Worm (Caenorhabditis elegans) whole organism, mixed stage, embryonic: ENCODE data around the gene K07H8.12.

Experiments used
- M03D4.4 ChIP-seq: sonication (generic microtip); optimal IDR thresholded peaks from 2 replicates; lab custom pipeline; 2017; ENCODE audit warnings: mild to moderate bottlenecking, missing genetic modification characterization, missing compliant biosample characterization
- cnd-1 ChIP-seq: fragments of 200-800 bp; sonication (Bioruptor generic); optimal IDR thresholded peaks from 2 replicates; lab custom pipeline; 2018; ENCODE audit warnings: mild to moderate bottlenecking, missing genetic modification characterization, missing compliant biosample characterization
- elt-3 ChIP-seq: fragments of 150-350 bp; optimal IDR thresholded peaks from 2 replicates; lab custom pipeline; 2014; ENCODE audit warnings: missing biosample characterization, missing genetic modification characterization
- lin-13 ChIP-seq: fragments of 150-350 bp; optimal IDR thresholded peaks from 2 replicates; lab custom pipeline; 2014; ENCODE audit warnings: missing biosample characterization, missing genetic modification characterization
- nhr-28 ChIP-seq: fragments of 150-350 bp; optimal IDR thresholded peaks from 2 replicates; lab custom pipeline; 2014; ENCODE audit warnings: missing biosample characterization, missing genetic modification characterization
- pha-4 ChIP-seq: fragments of 150-350 bp; optimal IDR thresholded peaks from 2 replicates; lab custom pipeline; 2018; ENCODE audit warnings: missing biosample characterization, missing genetic modification reagents, missing genetic modification characterization
- sem-2 ChIP-seq: fragments of 200-800 bp; sonication (Bioruptor generic); optimal IDR thresholded peaks from 2 replicates; lab custom pipeline; 2018; ENCODE audit warnings: mild to moderate bottlenecking, missing genetic modification characterization, missing compliant biosample characterization
- ztf-11 ChIP-seq: fragments of 150-350 bp; optimal IDR thresholded peaks from 2 replicates; lab custom pipeline; 2014; ENCODE audit warnings: missing biosample characterization, missing genetic modification characterization

- TF ChIP-seq M03D4.4 (tag; lab: Kevin White, UChicago) (peak; percentile 97), elt-3 (tag; lab: Kevin White, UChicago) (peak; percentile 77), pha-4 (peak; percentile 86), ztf-11 (tag; lab: Kevin White, UChicago) (peak; percentile 15), sem-2 (GFP tag; lab: Kevin White, UChicago) (peak; percentile 95), lin-13 (peak; percentile 30), nhr-28 (tag; lab: Kevin White, UChicago) (peak; percentile 80), cnd-1 (tag; lab: Kevin White, UChicago) (peak; percentile 97)
Observed at ce11 chrIV:8252856-8253255, 23.7 kb downstream of the K07H8.12 start.
